Worm (Caenorhabditis elegans): ENCODE data around the gene fnta-1.

The fnta-1 gene

ce11 chrIV:192046-192445 is 48.1 kb downstream of the fnta-1 start, which contains the start of gene Y38C1AA.12 (continued):
- peak; percentile 80 for TF ChIP-seq lin-15B (tag; optimal IDR thresholded peaks at IDR 0.05)
- peak; percentile 82 for TF ChIP-seq unc-98 (GFP tag; IDR thresholded peaks at IDR 0.05)
- no peak for TF ChIP-seq hlh-17 (GFP tag; optimal IDR thresholded peaks at IDR 0.05; ENCODE audit: borderline replicate concordance)
- peak; percentile 54 for TF ChIP-seq ceh-8 (GFP tag; optimal IDR thresholded peaks at IDR 0.05)
- peak; percentile 46 for TF ChIP-seq jun-1 (tag; optimal IDR thresholded peaks at IDR 0.05)

ce11 chrIV:189087-189486 is 51.0 kb downstream of the fnta-1 start:
- TF ChIP-seq ceh-82 (tag; optimal IDR thresholded peaks at IDR 0.05), result no peak
- no peak for TF ChIP-seq irx-1 (tag; optimal IDR thresholded peaks at IDR 0.05)
- no peak for TF ChIP-seq blmp-1 (tag; optimal IDR thresholded peaks at IDR 0.05)
- no peak for TF ChIP-seq unc-130 (tag; optimal IDR thresholded peaks at IDR 0.05)
- TF ChIP-seq alr-1 (tag; optimal IDR thresholded peaks at IDR 0.05; ENCODE audit: borderline replicate concordance), result no peak
- no peak for TF ChIP-seq swsn-7 (tag; optimal IDR thresholded peaks at IDR 0.05)
- no peak for TF ChIP-seq efl-1 (optimal IDR thresholded peaks at IDR 0.05)
- no peak for TF ChIP-seq efl-1 (GFP tag; optimal IDR thresholded peaks at IDR 0.05 in 1 of 2)
- TF ChIP-seq ama-1 (optimal IDR thresholded peaks at IDR 0.05), result no peak

Data from whole organism, L1 larva.